Fruit fly (Drosophila melanogaster) whole organism, prepupa: ENCODE measurements around the gene CG34433.

Experiments used
- CG10631 ChIP-seq: fragments of 200-800 bp; sonication (Bioruptor generic); optimal IDR thresholded peaks from 2 replicates; lab custom pipeline; 2016; ENCODE audit warnings: missing biosample characterization, missing genetic modification characterization
- CG11762 ChIP-seq: fragments of 200-800 bp; sonication (Bioruptor generic); optimal IDR thresholded peaks from 3 replicates; lab custom pipeline; 2016; ENCODE audit warnings: missing biosample characterization, missing genetic modification characterization; ENCODE audit not compliant: insufficient read depth
- CG1621 ChIP-seq: fragments of 200-800 bp; sonication (Bioruptor generic); optimal IDR thresholded peaks from 3 replicates; lab custom pipeline; 2018; ENCODE audit warnings: missing biosample characterization, mild to moderate bottlenecking, missing genetic modification characterization
- CG3919 ChIP-seq: fragments of 200-800 bp; sonication (Bioruptor generic); optimal IDR thresholded peaks from 3 replicates; lab custom pipeline; 2016; ENCODE audit warnings: missing biosample characterization, missing genetic modification characterization
- CG6163 ChIP-seq: fragments of 200-800 bp; sonication (Bioruptor generic); IDR thresholded peaks from 3 replicates; pipeline ENCODE4 v1.3.6; 2022; ENCODE audit warnings: missing biosample characterization, missing genetic modification characterization
- CG6276 ChIP-seq: fragments of 200-800 bp; sonication (Bioruptor generic); optimal IDR thresholded peaks from 2 replicates; lab custom pipeline; 2017; ENCODE audit warnings: missing biosample characterization, mild to moderate bottlenecking, missing genetic modification characterization
- Eip75B ChIP-seq: fragments of 200-800 bp; sonication (Bioruptor generic); optimal IDR thresholded peaks from 3 replicates; lab custom pipeline; 2016; ENCODE audit warnings: missing biosample characterization, missing genetic modification characterization
- Ets96B ChIP-seq: fragments of 200-800 bp; optimal IDR thresholded peaks from 2 replicates; lab custom pipeline; 2019; ENCODE audit warnings: missing biosample characterization, mild to moderate bottlenecking, missing genetic modification characterization, moderate library complexity
- Sox15 ChIP-seq: fragments of 200-800 bp; sonication (Bioruptor generic); optimal IDR thresholded peaks from 3 replicates; lab custom pipeline; 2016; ENCODE audit warnings: missing biosample characterization, missing genetic modification characterization
- acj6 ChIP-seq: fragments of 200-800 bp; sonication (Bioruptor generic); optimal IDR thresholded peaks from 3 replicates; lab custom pipeline; 2016; ENCODE audit warnings: missing biosample characterization, missing genetic modification characterization
- dsx ChIP-seq: fragments of 200-800 bp; optimal IDR thresholded peaks from 3 replicates; lab custom pipeline; 2019; ENCODE audit warnings: missing biosample characterization, mild to moderate bottlenecking, missing genetic modification characterization, moderate library complexity; ENCODE audit not compliant: poor library complexity, severe bottlenecking
- eg ChIP-seq: fragments of 200-800 bp; sonication (Bioruptor generic); IDR thresholded peaks from 3 replicates; pipeline ENCODE4 v1.3.6; 2022; ENCODE audit warnings: missing biosample characterization, missing genetic modification characterization
- fd85E ChIP-seq: fragments of 200-800 bp; sonication (Bioruptor generic); optimal IDR thresholded peaks from 3 replicates; lab custom pipeline; 2016; ENCODE audit warnings: missing biosample characterization, missing genetic modification characterization
- net ChIP-seq: fragments of 200-800 bp; sonication (Bioruptor generic); optimal IDR thresholded peaks from 3 replicates; lab custom pipeline; 2016; ENCODE audit warnings: missing biosample characterization, missing genetic modification characterization
- ss ChIP-seq, 2 experiments: fragments of 200-800 bp; sonication (Bioruptor generic); optimal IDR thresholded peaks; 2 replicates in 1 of 2; 3 replicates in 1 of 2; lab custom pipeline; 2017 to 2018; ENCODE audit warnings: mild to moderate bottlenecking in 2 of 2, missing biosample characterization in 2 of 2, missing genetic modification characterization in 2 of 2, moderate library complexity in 1 of 2
- svp ChIP-seq: fragments of 200-800 bp; sonication (Bioruptor generic); peaks from one replicate; lab custom pipeline; 2016; ENCODE audit warnings: missing biosample characterization, missing genetic modification characterization

CG34433 gene

DNA sequence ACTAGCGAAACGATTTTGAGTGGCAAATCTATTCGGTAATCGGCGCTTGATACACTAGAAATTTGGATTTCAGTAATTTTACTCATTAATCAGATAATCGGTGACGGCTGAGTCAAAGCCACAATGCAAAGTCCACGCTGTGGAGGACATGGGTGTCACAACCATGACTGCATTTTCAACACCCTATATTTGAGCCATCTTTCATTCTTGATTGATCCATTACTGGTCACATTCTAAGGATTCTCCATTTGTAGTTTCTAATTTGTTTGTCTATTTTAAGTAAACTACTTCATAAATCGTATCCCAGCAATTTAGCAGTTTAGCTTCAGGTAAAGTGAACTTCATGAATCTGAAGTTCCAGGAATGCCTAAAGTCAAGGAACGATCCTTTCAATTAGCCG is 47.3 kb downstream of the CG34433 start, which contains the start of gene Pka-C2:
Gene Pka-C2 (minus strand): TSS at position 101 of the 400 bp plus-strand sequence.
- TF ChIP-seq svp (GFP tag; lab: Kevin White, UChicago), result no peak
- no peak for TF ChIP-seq fd85E (GFP tag; lab: Kevin White, UChicago)
- no peak for TF ChIP-seq CG11762 (GFP tag; lab: Kevin White, UChicago)
- TF ChIP-seq CG6276 (GFP tag; lab: Kevin White, UChicago), result no peak
- no peak for TF ChIP-seq CG3919 (GFP tag; lab: Kevin White, UChicago)
- no peak for TF ChIP-seq dsx (GFP tag; lab: Kevin White, UChicago)
- TF ChIP-seq Sox15 (GFP tag; lab: Kevin White, UChicago), result no peak
- TF ChIP-seq net (GFP tag; lab: Kevin White, UChicago), result no peak
- TF ChIP-seq acj6 (GFP tag; lab: Kevin White, UChicago), result no peak
- no peak for TF ChIP-seq Ets96B (tag; lab: Kevin White, UChicago)
- no peak for TF ChIP-seq ss (GFP tag; optimal IDR thresholded peaks at IDR 0.05; lab: Kevin White, UChicago)
- TF ChIP-seq CG6163 (GFP tag; lab: Robert Waterston, UW), result no peak
- no peak for TF ChIP-seq Eip75B (GFP tag; lab: Kevin White, UChicago)
- TF ChIP-seq CG1621 (tag; lab: Kevin White, UChicago), result no peak
- TF ChIP-seq CG10631 (GFP tag; lab: Kevin White, UChicago), result no peak

DNA sequence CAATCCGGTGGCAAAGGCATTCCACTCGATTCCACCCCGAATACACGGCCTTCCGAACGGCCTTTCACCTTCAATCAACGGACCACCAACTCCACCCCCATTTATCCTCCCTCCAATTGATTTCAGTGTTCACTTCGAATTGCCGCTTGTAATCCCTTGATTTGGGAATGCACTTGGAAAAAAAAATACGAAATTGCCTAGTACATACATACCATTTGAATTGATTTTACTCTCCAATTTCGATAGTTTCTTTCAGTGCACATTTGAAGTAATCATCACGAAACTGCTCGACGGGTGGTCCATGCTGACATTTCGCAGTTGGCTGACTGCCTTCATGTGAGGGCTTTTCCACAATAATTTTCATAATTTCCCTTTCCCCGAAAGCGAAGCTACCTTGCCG is 49.4 kb downstream of the CG34433 start:
- no peak for TF ChIP-seq eg (GFP tag; lab: Robert Waterston, UW)
- TF ChIP-seq svp (GFP tag; lab: Kevin White, UChicago), result peak; percentile 60
